Fruit fly (Drosophila melanogaster): Measurements from ENCODE around the gene CG15432.

The CG15432 gene

dm6 chr2L:4459543-4459942, 17.4 kb downstream of the CG15432 start, which contains the start of the genes mRpL27 and CG15435 (continued):
- TF ChIP-seq Abd-B (GFP tag; optimal IDR thresholded peaks at IDR 0.05) (peak; percentile 10), sr (GFP tag; IDR thresholded peaks at IDR 0.05) (0 out of 3 replicates have a peak, but pooled peaks have one; percentile 22), CG9727 (GFP tag; optimal IDR thresholded peaks at IDR 0.05) (peak; percentile 15), CG6689 (GFP tag; IDR thresholded peaks at IDR 0.05) (no peak), maf-S (GFP tag; optimal IDR thresholded peaks at IDR 0.05) (no peak), CG14710 (tag; optimal IDR thresholded peaks at IDR 0.05) (peak; percentile 100), CG32767 (GFP tag; IDR thresholded peaks at IDR 0.05) (no peak), CG2678 (tag; optimal IDR thresholded peaks at IDR 0.05) (peak; percentile 53), CG18262 (tag; optimal IDR thresholded peaks at IDR 0.05) (peak; percentile 32), pan (optimal IDR thresholded peaks at IDR 0.05) (no peak), pan (GFP tag; optimal IDR thresholded peaks at IDR 0.05 in 1 of 2, IDR thresholded peaks at IDR 0.05 in 1 of 2) (peak in 1 of 2 experiments; percentile 20), CG17361 (GFP tag; IDR thresholded peaks at IDR 0.05) (peak; percentile 59; the same call in 1 of the 3 replicates), CG2120 (GFP tag; optimal IDR thresholded peaks at IDR 0.05) (peak; percentile 68), Fer2 (tag; optimal IDR thresholded peaks at IDR 0.05) (peak; percentile 16), PHDP (tag; optimal IDR thresholded peaks at IDR 0.05) (peak; percentile 45), Sry-β (GFP tag; optimal IDR thresholded peaks at IDR 0.05) (peak; percentile 95), zfh2 (GFP tag; optimal IDR thresholded peaks at IDR 0.05) (peak; percentile 15), Med (GFP tag) (peak; percentile 79), Bdp1 (GFP tag; optimal IDR thresholded peaks at IDR 0.05) (peak; percentile 14), HLH54F (GFP tag; optimal IDR thresholded peaks at IDR 0.05) (peak; percentile 32), CG12744 (GFP tag; optimal IDR thresholded peaks at IDR 0.05) (no peak), btn (GFP tag; optimal IDR thresholded peaks at IDR 0.05) (no peak), CG17328 (GFP tag; IDR thresholded peaks at IDR 0.05) (0 out of 2 replicates have a peak, but pooled peaks have one; percentile 17), Dp (GFP tag; optimal IDR thresholded peaks at IDR 0.05) (peak; percentile 13), ems (GFP tag; optimal IDR thresholded peaks at IDR 0.05) (peak; percentile 35), CG14667 (GFP tag; IDR thresholded peaks at IDR 0.05) (no peak), lilli (GFP tag; optimal IDR thresholded peaks at IDR 0.05) (peak; percentile 49), Ets97D (GFP tag; optimal IDR thresholded peaks at IDR 0.05) (peak; percentile 30), CG10209 (GFP tag; optimal IDR thresholded peaks at IDR 0.05) (peak; percentile 7), Fer1 (GFP tag; optimal IDR thresholded peaks at IDR 0.05) (peak; percentile 53), Chrac-16 (GFP tag; optimal IDR thresholded peaks at IDR 0.05) (peak; percentile 17), Vsx1 (GFP tag; optimal IDR thresholded peaks at IDR 0.05) (no peak), luna (GFP tag; optimal IDR thresholded peaks at IDR 0.05) (no peak), nom (GFP tag; optimal IDR thresholded peaks at IDR 0.05) (peak; percentile 17), ftz-f1 (GFP tag; optimal IDR thresholded peaks at IDR 0.05) (no peak), CG8290 (GFP tag; optimal IDR thresholded peaks at IDR 0.05) (peak; percentile 16), CG8290 (tag; optimal IDR thresholded peaks at IDR 0.05) (peak in 1 of 2 experiments; percentile 36), CG8765 (GFP tag; IDR thresholded peaks at IDR 0.05) (no peak), CG1832 (GFP tag; optimal IDR thresholded peaks at IDR 0.05) (no peak), CG9932 (GFP tag; IDR thresholded peaks at IDR 0.05) (peak; percentile 48), CG30403 (GFP tag; optimal IDR thresholded peaks at IDR 0.05) (peak; percentile 54), sens (GFP tag) (peak; percentile 67), Oli (tag; optimal IDR thresholded peaks at IDR 0.05) (peak; percentile 21), Hmr (GFP tag; optimal IDR thresholded peaks at IDR 0.05) (peak; percentile 44), HmgZ (tag; optimal IDR thresholded peaks at IDR 0.05) (peak; percentile 81)
